Worm (Caenorhabditis elegans): ENCODE data around the gene ZK792.1.

- TF ChIP-seq dve-1 (tag; optimal IDR thresholded peaks at IDR 0.05; ENCODE audit: insufficient read depth) (no peak), jun-1 (tag; optimal IDR thresholded peaks at IDR 0.05) (no peak), unc-62 (GFP tag; optimal IDR thresholded peaks at IDR 0.05 in 1 of 2) (no peak), unc-62 (tag; optimal IDR thresholded peaks at IDR 0.05) (no peak)
These were observed 53.6 kb downstream of the ZK792.1 start for ce11 chrIV:11713289-11713688.

Measured in whole organism, L4 larva.